Fruit fly (Drosophila melanogaster): ENCODE results near the gene CG14258.

- TF ChIP-seq CG8478 (optimal IDR thresholded peaks at IDR 0.05): no peak
- TF ChIP-seq CTCF (optimal IDR thresholded peaks at IDR 0.05): no peak
These were observed 23.7 kb upstream of the CG14258 start for dm6 chr3R:27069201-27069600.
